Fruit fly (Drosophila melanogaster) whole organism, prepupa: ENCODE data around the gene ScsbetaG.

Experiments used
- CG16779 ChIP-seq: fragments of 200-800 bp; sonication (Bioruptor generic); optimal IDR thresholded peaks from 3 replicates; lab custom pipeline; 2017; ENCODE audit warnings: missing biosample characterization, mild to moderate bottlenecking, missing genetic modification characterization
- CG6854 ChIP-seq: fragments of 200-800 bp; sonication (Bioruptor generic); optimal IDR thresholded peaks from 2 replicates; lab custom pipeline; 2017; ENCODE audit warnings: missing biosample characterization, mild to moderate bottlenecking, missing genetic modification characterization
- Gug ChIP-seq: fragments of 200-800 bp; sonication (Bioruptor generic); IDR thresholded peaks from 2 replicates; pipeline ENCODE4 v1.3.6; 2022; ENCODE audit warnings: missing biosample characterization, missing genetic modification characterization
- Hr39 ChIP-seq: fragments of 200-800 bp; sonication (Bioruptor generic); optimal IDR thresholded peaks from 2 replicates; lab custom pipeline; 2016; ENCODE audit warnings: missing biosample characterization, missing genetic modification characterization

- no peak for TF ChIP-seq CG16779
- TF ChIP-seq CG6854 (GFP tag; lab: Kevin White, UChicago) = no peak
- no peak for TF ChIP-seq Hr39
- TF ChIP-seq Gug (GFP tag; lab: Robert Waterston, UW) = no peak
These were observed 9.8 kb downstream of the ScsbetaG start for dm6 chr3L:5553717-5554116.
